Fruit fly (Drosophila melanogaster) S2 (cell line): ENCODE measurements around the gene CG11951.

Source experiments
- CG8478 ChIP-seq: fragments of >200 bp; optimal IDR thresholded peaks from 2 replicates; lab custom pipeline; 2018
- CTCF ChIP-seq, 2 experiments: fragments of >200 bp; optimal IDR thresholded peaks; 2 replicates each; lab custom pipeline; 2018

CG11951 gene

DNA sequence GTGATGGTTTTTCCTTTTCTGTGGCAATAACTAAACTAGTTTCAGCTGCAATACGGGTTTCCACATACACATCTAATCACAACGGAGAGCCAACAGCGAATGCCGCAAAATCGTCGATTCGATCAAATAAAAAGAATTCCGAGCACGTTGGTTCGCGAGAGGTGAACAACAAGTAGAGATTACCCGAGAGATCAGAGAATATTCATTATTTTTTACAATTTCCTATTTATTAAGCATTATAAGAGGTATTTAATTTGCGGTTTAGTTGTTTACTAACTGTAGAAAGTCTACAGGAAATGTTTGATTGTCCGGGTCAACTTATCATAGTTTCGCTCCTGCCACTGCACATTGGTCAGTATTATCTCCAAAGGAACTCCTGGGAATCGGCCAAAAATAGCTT, at the start of gene CG11951:
CG11951 (minus strand) TSS at position 101 of the 400 bp plus-strand sequence.
- TF ChIP-seq CTCF (optimal IDR thresholded peaks at IDR 0.05; lab: Kevin White, UChicago) (no peak), CG8478 (no peak)

DNA sequence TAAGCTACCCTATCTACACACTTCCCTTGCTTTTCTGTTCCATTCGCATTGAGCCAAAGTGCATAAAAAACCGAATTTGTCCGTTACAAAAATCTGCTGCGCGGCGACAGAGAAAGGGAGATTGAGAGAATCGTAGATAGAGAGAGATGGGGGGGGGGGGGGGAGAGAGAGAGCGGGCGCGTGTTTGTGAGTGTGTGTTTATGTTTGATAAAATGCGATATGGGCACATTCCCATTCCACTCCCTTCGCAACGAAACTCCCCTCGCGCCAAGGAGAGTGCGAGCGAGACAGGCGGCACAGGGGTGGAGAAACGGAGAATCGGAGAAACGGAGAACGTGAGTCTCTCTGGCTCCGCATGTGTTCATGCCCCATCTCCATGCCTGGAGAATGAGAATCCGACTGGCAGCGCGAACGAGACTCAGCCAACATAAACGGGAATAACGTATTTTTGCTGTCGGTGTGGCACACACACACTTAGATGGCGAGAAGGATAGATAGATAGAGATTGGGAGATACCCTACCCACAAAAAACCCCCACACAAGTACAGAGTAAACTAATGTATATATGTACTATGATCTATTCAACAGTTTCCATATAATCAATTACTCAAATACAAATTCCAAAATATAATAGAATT, 48.9 kb upstream of the CG11951 start:
- TF ChIP-seq CG8478 (no peak), CTCF (optimal IDR thresholded peaks at IDR 0.05; lab: Kevin White, UChicago) (no peak)

DNA sequence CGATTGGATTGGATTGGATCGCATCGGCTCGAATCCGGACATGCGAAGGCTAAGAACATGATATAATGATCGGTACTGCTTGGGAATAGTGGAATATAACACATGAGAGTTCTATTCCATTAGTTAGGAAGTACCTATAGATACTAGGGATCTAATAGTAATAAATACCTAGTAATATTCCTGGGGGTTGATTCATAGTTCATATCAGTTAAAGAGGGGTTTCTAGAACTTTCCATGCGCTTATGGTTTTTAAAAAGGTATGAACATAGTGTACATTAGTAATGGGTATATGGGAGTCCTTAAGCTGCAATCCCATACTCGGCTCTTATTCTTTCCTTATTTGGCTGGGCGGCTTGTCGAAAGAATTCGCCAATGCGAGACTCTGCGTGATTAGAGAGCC, 45.8 kb upstream of the CG11951 start:
- TF ChIP-seq CG8478 (no peak), CTCF (optimal IDR thresholded peaks at IDR 0.05; lab: Kevin White, UChicago) (no peak)

DNA sequence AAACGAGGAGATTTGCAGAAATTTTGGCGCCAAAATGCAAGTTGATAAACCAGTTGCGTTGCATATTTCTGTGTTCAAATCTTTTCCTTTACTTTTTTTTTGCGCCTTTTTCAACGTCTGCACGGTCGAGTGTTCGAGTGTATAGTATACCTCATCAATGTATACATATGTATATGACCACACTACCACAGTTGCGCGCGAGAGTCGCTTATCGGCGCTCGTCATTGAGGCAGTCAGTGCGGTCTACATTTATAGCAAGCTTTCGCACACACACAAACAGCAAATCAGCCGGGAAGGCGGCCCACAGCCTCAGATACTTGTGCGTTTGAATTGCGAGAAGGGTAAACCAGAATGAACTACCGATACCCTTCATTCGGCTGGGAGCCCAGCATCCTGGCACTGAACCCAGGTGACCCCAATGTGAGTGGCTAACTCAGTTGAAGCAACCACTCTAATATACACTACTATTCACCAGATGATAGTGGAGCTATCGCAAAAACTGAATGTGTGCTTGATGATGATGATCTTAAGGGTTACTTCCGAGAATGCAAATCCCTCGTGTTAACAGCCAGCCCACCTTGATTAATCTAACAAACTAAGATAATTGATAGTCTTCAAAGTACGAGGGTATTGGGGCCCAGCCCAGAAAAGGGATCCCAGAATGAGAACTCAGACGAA, 44.6 kb upstream of the CG11951 start:
- no peak for TF ChIP-seq CTCF (optimal IDR thresholded peaks at IDR 0.05; lab: Kevin White, UChicago)
- no peak for TF ChIP-seq CG8478

DNA sequence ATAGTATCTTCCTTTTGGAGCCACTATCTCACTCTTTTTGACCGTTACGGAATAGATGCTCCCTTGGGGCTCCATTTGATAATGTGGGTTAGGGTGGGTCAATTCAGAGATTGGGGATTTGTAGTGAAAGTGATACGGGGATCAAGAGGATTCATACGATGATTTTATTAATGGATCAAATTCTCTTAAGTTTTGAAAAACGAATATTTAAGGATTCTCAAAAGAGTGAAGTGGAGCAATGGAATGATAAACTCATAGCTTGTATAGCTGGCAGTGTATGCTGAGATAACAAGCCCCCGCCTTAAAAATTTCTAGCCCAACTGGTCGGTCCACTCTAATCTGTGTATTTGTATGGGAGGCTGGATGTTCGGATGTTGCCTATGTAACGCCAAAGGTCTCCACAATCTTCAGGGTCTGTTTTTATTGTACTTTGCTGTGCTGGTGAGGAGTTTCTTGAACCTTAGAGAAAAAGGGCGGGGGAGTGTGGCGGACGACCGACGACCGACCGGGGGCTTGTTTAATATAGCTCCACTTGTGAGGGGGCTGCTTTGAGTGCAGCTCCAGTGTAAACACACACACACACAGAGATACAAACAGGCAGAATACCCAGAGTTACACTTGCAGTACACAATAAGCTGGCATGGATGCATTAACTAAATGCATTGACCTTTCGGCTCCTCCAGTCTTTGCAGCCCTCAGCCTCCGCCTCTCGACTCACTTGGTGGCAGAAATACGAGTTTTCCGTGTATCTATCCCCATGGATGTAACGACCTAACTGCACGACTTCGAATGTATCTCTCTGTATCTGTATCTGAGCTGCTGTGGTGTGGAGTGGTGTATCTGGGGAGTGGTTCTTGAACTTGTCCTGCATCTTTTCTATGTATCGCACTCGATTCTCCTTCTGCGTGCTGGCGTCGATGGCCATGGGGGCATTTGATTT, 42.4 kb upstream of the CG11951 start:
- TF ChIP-seq CTCF (optimal IDR thresholded peaks at IDR 0.05; lab: Kevin White, UChicago) (no peak), CG8478 (no peak)

DNA sequence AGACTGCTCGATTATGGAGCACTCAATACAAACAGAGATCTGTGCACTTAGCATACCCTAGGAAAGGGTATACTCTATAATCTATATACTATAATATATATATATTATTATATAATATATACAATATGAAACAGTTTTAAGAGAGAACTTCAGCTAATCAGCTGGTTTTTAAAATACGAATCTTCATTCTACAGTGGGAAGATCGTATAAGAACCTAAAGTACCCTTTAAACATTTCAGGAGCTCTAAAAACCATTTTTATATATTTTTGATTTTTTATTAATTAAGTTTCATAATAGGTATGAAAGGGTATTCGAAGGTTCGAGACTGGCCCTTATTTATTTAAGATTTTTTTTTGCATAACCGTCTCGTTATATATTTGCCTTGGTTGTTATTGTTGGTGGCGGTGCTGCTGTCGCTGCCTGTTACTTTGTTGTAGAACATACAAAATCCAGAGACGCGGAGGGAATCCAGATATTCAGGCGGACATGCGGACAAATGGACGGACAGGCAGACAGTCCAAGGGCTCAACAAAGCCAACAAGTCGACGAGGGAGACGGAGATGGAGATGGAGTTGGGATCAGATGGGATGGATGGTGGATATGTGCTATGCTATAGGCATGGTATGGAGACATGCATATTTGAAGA, 41.2 kb upstream of the CG11951 start:
- no peak for TF ChIP-seq CTCF (optimal IDR thresholded peaks at IDR 0.05; lab: Kevin White, UChicago)
- no peak for TF ChIP-seq CG8478

DNA sequence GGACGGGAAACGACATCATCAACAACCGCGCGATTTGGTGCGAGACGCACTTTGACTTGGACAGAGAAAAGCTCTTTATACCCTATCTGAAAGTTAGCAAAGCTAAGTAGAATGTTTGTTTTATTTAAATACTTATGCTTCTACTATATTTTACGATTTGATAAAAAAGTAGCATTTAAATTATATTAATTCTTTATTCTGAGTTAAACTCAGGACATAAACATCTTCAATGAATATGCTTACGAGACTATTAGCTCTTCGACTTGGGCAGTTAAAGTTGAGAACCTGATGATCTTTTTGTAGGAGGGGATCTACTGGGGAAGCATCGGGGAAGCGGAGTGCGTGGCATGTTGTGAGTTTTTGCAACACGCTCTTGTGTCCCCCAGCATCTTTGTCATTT, 39.2 kb upstream of the CG11951 start:
- TF ChIP-seq CTCF (optimal IDR thresholded peaks at IDR 0.05; lab: Kevin White, UChicago): no peak
- TF ChIP-seq CG8478: no peak

DNA sequence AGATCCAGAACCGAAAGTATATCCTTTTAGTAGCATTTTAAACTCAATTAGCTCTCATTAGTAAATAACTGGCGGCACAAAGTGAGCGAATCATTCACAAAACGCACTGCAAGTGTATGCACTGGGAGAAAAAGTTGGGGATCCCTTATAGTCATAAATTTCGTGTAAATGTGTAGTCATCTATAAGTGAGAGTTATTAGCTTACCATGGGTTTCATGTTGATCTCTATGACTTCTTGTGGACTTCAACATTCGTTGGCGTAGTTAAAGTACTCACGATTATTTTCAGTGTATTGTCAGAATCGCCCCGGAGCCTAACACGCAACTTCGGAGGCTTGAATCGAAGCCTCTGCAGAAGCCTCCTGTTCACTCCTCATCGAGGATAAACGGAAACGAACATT, 38.5 kb upstream of the CG11951 start:
- TF ChIP-seq CTCF (optimal IDR thresholded peaks at IDR 0.05; lab: Kevin White, UChicago) (no peak), CG8478 (no peak)

DNA sequence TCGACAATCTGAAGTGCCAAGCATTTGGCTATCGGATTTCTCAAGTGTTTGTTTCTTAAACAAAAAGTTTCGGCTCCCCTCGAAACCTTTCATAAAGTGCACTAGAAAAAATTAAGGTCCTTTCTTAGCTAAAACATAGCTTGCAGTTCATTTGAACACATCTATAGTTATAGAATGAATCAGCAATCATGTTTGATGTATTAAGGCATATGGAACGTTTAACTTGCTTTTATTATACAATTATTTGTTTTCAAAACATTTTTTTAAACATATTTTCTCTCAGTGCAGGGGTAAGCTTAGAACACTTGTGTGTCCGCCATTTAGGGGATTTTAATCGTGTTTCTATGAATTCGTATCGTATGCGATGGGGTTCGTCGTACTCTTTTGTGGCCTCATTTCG, 36.1 kb upstream of the CG11951 start:
- TF ChIP-seq CG8478 (no peak), CTCF (optimal IDR thresholded peaks at IDR 0.05; lab: Kevin White, UChicago) (no peak)

DNA sequence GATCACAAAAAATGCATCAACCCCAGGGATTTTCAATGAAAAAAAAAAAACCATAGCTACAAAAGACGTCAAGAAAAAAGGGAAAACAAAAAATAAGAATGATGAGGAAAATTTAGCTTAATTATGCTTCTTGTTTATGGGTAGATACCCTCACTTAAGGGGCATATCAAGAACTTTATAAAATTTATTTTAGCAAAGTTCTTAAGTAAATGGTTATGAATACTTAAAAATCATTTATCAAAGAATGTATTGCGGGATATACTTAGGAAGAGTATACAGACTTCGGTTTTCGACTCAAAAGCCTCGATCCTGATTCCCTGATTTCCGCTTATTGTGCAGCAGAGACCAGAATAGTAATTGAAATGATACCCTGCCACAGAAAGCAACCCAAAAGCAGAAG, 34.5 kb upstream of the CG11951 start:
- TF ChIP-seq CTCF (optimal IDR thresholded peaks at IDR 0.05; lab: Kevin White, UChicago) (no peak), CG8478 (no peak)

DNA sequence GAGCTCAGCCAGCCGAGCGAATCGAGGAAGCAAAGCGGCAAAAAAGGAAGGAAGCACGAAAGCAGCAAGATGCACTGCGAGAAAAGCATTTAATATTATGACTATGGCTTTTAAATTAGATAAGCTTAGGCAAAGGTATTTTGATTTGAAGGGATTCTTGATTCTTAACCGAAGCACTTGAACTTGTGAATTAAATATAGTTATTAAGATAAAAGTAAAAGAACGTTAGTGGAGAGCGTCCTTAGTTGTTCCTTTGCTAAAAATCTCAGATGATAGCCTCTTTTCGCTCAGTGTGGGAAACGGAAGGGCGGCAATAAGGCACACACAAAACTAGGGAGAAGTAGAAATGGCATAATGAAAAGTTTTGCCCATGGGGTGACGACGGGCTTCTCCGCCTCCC, 30.7 kb upstream of the CG11951 start:
- no peak for TF ChIP-seq CTCF (optimal IDR thresholded peaks at IDR 0.05; lab: Kevin White, UChicago)

DNA sequence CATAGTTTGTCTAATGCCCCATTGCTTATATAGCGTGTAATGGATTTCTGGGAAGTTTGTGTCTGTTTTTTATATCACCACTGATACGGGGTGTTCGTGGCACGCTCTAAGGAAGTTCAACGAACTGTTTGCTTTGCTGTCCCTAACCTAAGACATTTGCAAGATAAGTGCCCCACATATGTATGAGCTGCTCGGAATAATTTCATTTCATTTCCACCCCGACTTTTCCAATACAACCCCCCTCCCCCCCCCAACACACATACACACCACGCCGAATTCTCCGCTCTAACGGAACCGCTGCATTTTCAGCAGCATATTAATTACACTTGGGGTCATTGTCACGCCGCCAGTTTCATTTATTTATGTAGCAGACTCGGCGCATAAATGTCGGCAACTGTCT, 29.5 kb upstream of the CG11951 start:
- TF ChIP-seq CTCF (optimal IDR thresholded peaks at IDR 0.05; lab: Kevin White, UChicago) (no peak), CG8478 (no peak)

DNA sequence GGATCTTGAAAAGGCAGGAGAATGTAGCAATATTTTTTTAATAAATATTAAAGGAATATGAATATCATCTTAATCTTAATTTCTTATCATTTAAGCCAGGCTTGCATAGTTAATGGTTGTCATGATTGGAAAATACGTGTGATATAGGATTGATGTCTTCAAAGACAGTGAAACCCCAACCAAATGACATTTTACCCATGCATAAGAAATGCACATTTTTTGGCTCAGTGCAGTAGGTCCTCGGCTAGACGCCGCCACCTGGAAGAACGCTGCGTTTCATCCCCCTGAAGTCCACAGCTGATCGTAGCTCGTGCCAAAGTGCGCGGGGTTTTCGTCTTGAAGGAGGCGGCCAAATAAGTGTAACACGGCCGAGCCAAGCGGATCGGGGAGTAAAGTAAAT, 28.1 kb upstream of the CG11951 start:
- TF ChIP-seq CG8478: no peak
- no peak for TF ChIP-seq CTCF (optimal IDR thresholded peaks at IDR 0.05; lab: Kevin White, UChicago)

DNA sequence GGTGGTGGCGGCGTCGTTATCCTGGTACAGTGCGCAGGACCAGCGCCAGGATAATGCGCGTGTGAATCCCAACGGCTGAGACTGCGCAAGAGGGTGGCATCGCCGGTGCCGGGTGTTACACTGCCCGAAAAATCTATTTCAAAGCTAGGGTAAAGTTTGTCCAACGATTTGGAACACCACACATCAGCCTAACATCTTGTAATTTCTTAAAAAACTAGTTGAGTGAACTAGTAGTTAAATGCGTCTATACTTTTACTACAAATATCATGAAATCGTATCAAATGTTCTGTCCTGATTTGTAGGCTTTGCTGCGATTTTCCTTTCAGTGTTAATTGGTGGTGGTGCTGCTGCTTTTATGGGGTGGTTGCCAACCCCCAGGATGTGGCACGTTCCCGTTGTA, 26.6 kb upstream of the CG11951 start:
- TF ChIP-seq CTCF (optimal IDR thresholded peaks at IDR 0.05; lab: Kevin White, UChicago) (no peak), CG8478 (no peak)

DNA sequence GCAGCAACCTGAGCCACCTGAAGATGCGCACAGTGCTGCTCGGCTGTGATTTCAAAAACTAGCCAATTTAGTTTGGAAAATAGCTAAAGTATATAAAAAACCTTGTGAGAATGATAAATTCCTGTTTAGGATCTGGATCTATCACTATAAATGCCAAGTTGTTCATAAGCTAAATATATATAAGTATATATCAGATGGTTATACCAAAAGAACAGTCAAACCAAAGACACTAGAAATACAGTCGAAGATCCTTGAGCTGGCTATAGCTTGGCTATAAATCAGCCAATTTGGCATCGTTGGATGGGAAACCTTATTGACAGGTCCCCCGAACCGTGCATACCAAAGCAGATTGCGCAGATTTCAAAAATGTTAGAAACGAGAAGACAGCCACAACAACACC, 24.7 kb upstream of the CG11951 start:
- TF ChIP-seq CG8478: no peak
- TF ChIP-seq CTCF (optimal IDR thresholded peaks at IDR 0.05; lab: Kevin White, UChicago): no peak
